Fruit fly (Drosophila melanogaster) whole organism, embryonic: ENCODE data around the gene CG3679.

Experiments used
- ATbp ChIP-seq: fragments of 200-800 bp; sonication (Bioruptor generic); optimal IDR thresholded peaks from 2 replicates; lab custom pipeline; 2017; ENCODE audit warnings: missing biosample characterization, mild to moderate bottlenecking, missing genetic modification characterization, missing genetic modification reagents
- B-H1 ChIP-seq: fragments of 200-800 bp; sonication (Bioruptor generic); IDR thresholded peaks from 3 replicates; pipeline ENCODE4 v1.3.6; 2022; ENCODE audit warnings: missing biosample characterization, missing genetic modification characterization
- CG10209 ChIP-seq: fragments of 200-800 bp; sonication (Bioruptor generic); optimal IDR thresholded peaks from 3 replicates; lab custom pipeline; 2017; ENCODE audit warnings: missing biosample characterization, mild to moderate bottlenecking, missing genetic modification characterization, missing genetic modification reagents
- CG1024 ChIP-seq: fragments of 200-800 bp; sonication (Bioruptor generic); IDR thresholded peaks from 2 replicates; pipeline ENCODE4 v1.3.6; 2022; ENCODE audit warnings: missing biosample characterization, missing genetic modification characterization
- CG10543 ChIP-seq: fragments of 200-800 bp; sonication (Bioruptor generic); optimal IDR thresholded peaks from 3 replicates; lab custom pipeline; 2017; ENCODE audit warnings: missing biosample characterization, mild to moderate bottlenecking, missing genetic modification characterization, moderate library complexity
- CG10565 ChIP-seq: fragments of 200-800 bp; sonication (Bioruptor generic); optimal IDR thresholded peaks from 3 replicates; lab custom pipeline; 2016; ENCODE audit warnings: missing biosample characterization, mild to moderate bottlenecking, missing genetic modification characterization
- CG11560 ChIP-seq: fragments of 200-800 bp; sonication (Bioruptor generic); IDR thresholded peaks from 3 replicates; pipeline ENCODE4 v1.3.6; 2022; ENCODE audit warnings: missing biosample characterization, missing genetic modification characterization
- CG12391 ChIP-seq: fragments of 200-800 bp; sonication (Bioruptor generic); optimal IDR thresholded peaks from 3 replicates; lab custom pipeline; 2018; ENCODE audit warnings: missing biosample characterization, mild to moderate bottlenecking, missing genetic modification characterization, moderate library complexity
- CG14667 ChIP-seq: fragments of 200-800 bp; sonication (Bioruptor generic); IDR thresholded peaks from 2 replicates; pipeline ENCODE4 v1.3.6; 2022; ENCODE audit warnings: missing biosample characterization, missing genetic modification characterization
- CG16815 ChIP-seq: fragments of 200-800 bp; sonication (Bioruptor generic); optimal IDR thresholded peaks from 3 replicates; lab custom pipeline; 2017; ENCODE audit warnings: missing biosample characterization, mild to moderate bottlenecking, missing genetic modification characterization
- CG16863 ChIP-seq: fragments of 200-800 bp; sonication (Bioruptor generic); optimal IDR thresholded peaks from 3 replicates; lab custom pipeline; 2016; ENCODE audit warnings: missing biosample characterization, missing genetic modification characterization
- CG2712 ChIP-seq: fragments of 200-800 bp; optimal IDR thresholded peaks from 3 replicates; lab custom pipeline; 2019; ENCODE audit warnings: missing biosample characterization, mild to moderate bottlenecking, missing genetic modification characterization, moderate library complexity
- CG32767 ChIP-seq: fragments of 200-800 bp; sonication (Bioruptor generic); IDR thresholded peaks from 2 replicates; pipeline ENCODE4 v1.3.6; 2022; ENCODE audit warnings: missing biosample characterization, missing genetic modification characterization
- CG33557 ChIP-seq: fragments of 200-800 bp; sonication (Bioruptor generic); optimal IDR thresholded peaks from 2 replicates; lab custom pipeline; 2019; ENCODE audit warnings: missing biosample characterization, mild to moderate bottlenecking, missing genetic modification characterization, moderate library complexity
- CG43689 ChIP-seq: fragments of 200-800 bp; sonication (Bioruptor generic); IDR thresholded peaks from 2 replicates; pipeline ENCODE4 v1.3.6; 2022; ENCODE audit warnings: missing biosample characterization, missing genetic modification characterization
- CG6654 ChIP-seq: fragments of 200-800 bp; sonication (Bioruptor generic); optimal IDR thresholded peaks from 2 replicates; lab custom pipeline; 2017; ENCODE audit warnings: missing biosample characterization, mild to moderate bottlenecking, missing genetic modification characterization
- CG6854 ChIP-seq: fragments of 200-800 bp; sonication (Bioruptor generic); optimal IDR thresholded peaks from 3 replicates; lab custom pipeline; 2017; ENCODE audit warnings: missing biosample characterization, mild to moderate bottlenecking, missing genetic modification characterization
- CG7928 ChIP-seq: fragments of 200-800 bp; sonication (Bioruptor generic); optimal IDR thresholded peaks from 2 replicates; lab custom pipeline; 2017; ENCODE audit warnings: missing biosample characterization, mild to moderate bottlenecking, missing genetic modification characterization
- CG7987 ChIP-seq: fragments of 200-800 bp; sonication (Bioruptor generic); optimal IDR thresholded peaks from 2 replicates; lab custom pipeline; 2018; ENCODE audit warnings: missing biosample characterization, mild to moderate bottlenecking, missing genetic modification characterization, moderate library complexity
- CG8944 ChIP-seq: fragments of 200-800 bp; sonication (Bioruptor generic); optimal IDR thresholded peaks from 3 replicates; lab custom pipeline; 2016; ENCODE audit warnings: missing biosample characterization, missing genetic modification characterization
- Chrac-16 ChIP-seq: fragments of 200-800 bp; sonication (Bioruptor generic); optimal IDR thresholded peaks from 3 replicates; lab custom pipeline; 2016; ENCODE audit warnings: missing biosample characterization, missing genetic modification characterization
- CkIIα-i1 ChIP-seq: fragments of 200-800 bp; sonication (Bioruptor generic); IDR thresholded peaks from 2 replicates; pipeline ENCODE4 v1.3.6; 2022; ENCODE audit warnings: missing biosample characterization, missing genetic modification characterization
- D19A ChIP-seq: fragments of 200-800 bp; optimal IDR thresholded peaks from 3 replicates; lab custom pipeline; 2019; ENCODE audit warnings: missing biosample characterization, mild to moderate bottlenecking, missing genetic modification characterization, moderate library complexity
- Drgx ChIP-seq: fragments of 200-800 bp; sonication (Bioruptor generic); IDR thresholded peaks from 2 replicates; pipeline ENCODE4 v1.3.6; 2022; ENCODE audit warnings: missing biosample characterization, missing genetic modification characterization
- ERR ChIP-seq: fragments of 200-800 bp; sonication (Bioruptor generic); optimal IDR thresholded peaks from 2 replicates; lab custom pipeline; 2016; ENCODE audit warnings: missing biosample characterization, missing genetic modification characterization
- HHEX ChIP-seq: fragments of 200-800 bp; sonication (Bioruptor generic); optimal IDR thresholded peaks from 3 replicates; lab custom pipeline; 2017; ENCODE audit warnings: missing biosample characterization, mild to moderate bottlenecking, missing genetic modification characterization, missing genetic modification reagents
- HmgZ ChIP-seq: fragments of 200-800 bp; sonication (Bioruptor generic); optimal IDR thresholded peaks from 2 replicates; lab custom pipeline; 2018; ENCODE audit warnings: missing biosample characterization, mild to moderate bottlenecking, missing genetic modification characterization
- Hr51 ChIP-seq, 2 experiments: fragments of 200-800 bp; sonication (Bioruptor generic); optimal IDR thresholded peaks; 2 replicates in 1 of 2; 3 replicates in 1 of 2; lab custom pipeline; 2016 to 2018; ENCODE audit warnings: missing biosample characterization in 2 of 2, missing genetic modification characterization in 2 of 2, mild to moderate bottlenecking in 1 of 2, moderate library complexity in 1 of 2
- MESR4 ChIP-seq: fragments of 200-800 bp; sonication (Bioruptor generic); optimal IDR thresholded peaks from 2 replicates; lab custom pipeline; 2018; ENCODE audit warnings: missing biosample characterization, mild to moderate bottlenecking, missing genetic modification characterization, moderate library complexity
- Mad ChIP-seq: fragments of 200-800 bp; sonication (Bioruptor generic); optimal IDR thresholded peaks from 2 replicates; lab custom pipeline; 2016; ENCODE audit warnings: missing biosample characterization, missing genetic modification characterization
- Max ChIP-seq: fragments of 200-800 bp; sonication (Bioruptor generic); optimal IDR thresholded peaks from 2 replicates; lab custom pipeline; 2016; ENCODE audit warnings: missing biosample characterization, mild to moderate bottlenecking, missing genetic modification characterization
- Rx ChIP-seq: fragments of 200-800 bp; sonication (Bioruptor generic); IDR thresholded peaks from 2 replicates; pipeline ENCODE4 v1.3.6; 2022; ENCODE audit warnings: missing biosample characterization, missing genetic modification characterization
- Side ChIP-seq: fragments of 200-800 bp; sonication (Bioruptor generic); optimal IDR thresholded peaks from 2 replicates; lab custom pipeline; 2016; ENCODE audit warnings: missing biosample characterization, missing genetic modification characterization
- Spps ChIP-seq: fragments of 200-800 bp; sonication (Bioruptor generic); optimal IDR thresholded peaks from 2 replicates; lab custom pipeline; 2018; ENCODE audit warnings: missing biosample characterization, mild to moderate bottlenecking, missing genetic modification characterization
- ash1 ChIP-seq: fragments of 200-800 bp; sonication (Bioruptor generic); optimal IDR thresholded peaks from 2 replicates; lab custom pipeline; 2018; ENCODE audit warnings: missing biosample characterization, mild to moderate bottlenecking, missing genetic modification characterization
- bab2 ChIP-seq: fragments of 200-800 bp; sonication (Bioruptor generic); optimal IDR thresholded peaks from 2 replicates; lab custom pipeline; 2016; ENCODE audit warnings: missing biosample characterization, missing genetic modification characterization
- cad ChIP-seq: fragments of >200 bp; optimal IDR thresholded peaks from 2 replicates; lab custom pipeline; 2017; ENCODE audit warnings: missing biosample characterization, missing genetic modification characterization
- kni ChIP-seq: fragments of 200-800 bp; sonication (Bioruptor generic); optimal IDR thresholded peaks from 3 replicates; lab custom pipeline; 2017; ENCODE audit warnings: mild to moderate bottlenecking, missing biosample characterization, missing genetic modification reagents, missing genetic modification characterization
- lmd ChIP-seq: fragments of 200-800 bp; sonication (Bioruptor generic); IDR thresholded peaks from 2 replicates; pipeline ENCODE4 v1.3.6; 2022; ENCODE audit warnings: missing biosample characterization, missing genetic modification characterization
- otp ChIP-seq: fragments of 200-800 bp; sonication (Bioruptor generic); IDR thresholded peaks from 3 replicates; pipeline ENCODE4, ENCODE4 v1.3.6; 2022; ENCODE audit warnings: missing biosample characterization, missing genetic modification characterization
- pb ChIP-seq: fragments of 200-800 bp; sonication (Bioruptor generic); optimal IDR thresholded peaks from 3 replicates; lab custom pipeline; 2016; ENCODE audit warnings: missing biosample characterization, missing genetic modification characterization
- salm ChIP-seq: fragments of 200-800 bp; sonication (Bioruptor generic); optimal IDR thresholded peaks from 2 replicates; lab custom pipeline; 2018; ENCODE audit warnings: missing biosample characterization, mild to moderate bottlenecking, missing genetic modification characterization
- sc ChIP-seq, 3 experiments: fragments of >200 bp in 2 of 3; fragments of 200-800 bp in 1 of 3; sonication (Bioruptor generic) in 1 of 3; optimal IDR thresholded peaks; 2 replicates in 2 of 3; 3 replicates in 1 of 3; lab custom pipeline; 2017; ENCODE audit warnings: mild to moderate bottlenecking in 1 of 3, missing biosample characterization in 1 of 3, missing genetic modification characterization in 1 of 3, missing genetic modification reagents in 1 of 3
- seq ChIP-seq: fragments of 200-800 bp; sonication (Bioruptor generic); IDR thresholded peaks from 2 replicates; pipeline ENCODE4 v1.3.6; 2022; ENCODE audit warnings: missing biosample characterization, missing genetic modification characterization
- tio ChIP-seq: fragments of 200-800 bp; sonication (Bioruptor generic); optimal IDR thresholded peaks from 2 replicates; lab custom pipeline; 2017; ENCODE audit warnings: missing biosample characterization, missing genetic modification characterization, inconsistent platforms
- tll ChIP-seq, 2 experiments: fragments of 200-800 bp in 1 of 2; fragments of >200 bp in 1 of 2; sonication (Bioruptor generic) in 1 of 2; optimal IDR thresholded peaks; 2 replicates each; lab custom pipeline; 2017 to 2019; ENCODE audit warnings: missing biosample characterization in 2 of 2, missing genetic modification characterization in 2 of 2, mild to moderate bottlenecking in 1 of 2, moderate library complexity in 1 of 2
- trem ChIP-seq: fragments of 200-800 bp; optimal IDR thresholded peaks from 3 replicates; lab custom pipeline; 2019; ENCODE audit warnings: missing biosample characterization, mild to moderate bottlenecking, missing genetic modification characterization, moderate library complexity
- twi ChIP-seq: fragments of 200-800 bp; optimal IDR thresholded peaks from 2 replicates; lab custom pipeline; 2019; ENCODE audit warnings: missing biosample characterization, mild to moderate bottlenecking, missing genetic modification characterization, moderate library complexity
- vnd ChIP-seq: fragments of 200-800 bp; sonication (Bioruptor generic); IDR thresholded peaks from 3 replicates; pipeline ENCODE4 v1.3.6; 2022; ENCODE audit warnings: missing biosample characterization, missing genetic modification characterization; ENCODE audit not compliant: partially characterized antibody

Gene CG3679

dm6 chrX:16335107-16335642 lies 31.5 kb downstream of the CG3679 start (continued):
- TF ChIP-seq CG10565 (GFP tag; lab: Kevin White, UChicago) (no peak), CG16863 (peak; percentile 66), CG10209 (GFP tag; lab: Kevin White, UChicago) (peak; percentile 66), seq (peak; percentile 78), CG2712 (peak; percentile 57), pb (GFP tag; lab: Kevin White, UChicago) (peak; percentile 37), trem (tag; lab: Kevin White, UChicago) (peak; percentile 31), twi (tag; lab: Kevin White, UChicago) (no peak), ash1 (GFP tag; lab: Kevin White, UChicago) (no peak), CG8944 (GFP tag; lab: Kevin White, UChicago) (peak; percentile 42), D19A (peak; percentile 43), lmd (peak; percentile 72), Drgx (GFP tag; lab: Robert Waterston, UW) (peak; percentile 88), sc (optimal IDR thresholded peaks at IDR 0.05; lab: Kevin White, UChicago) (no peak), sc (GFP tag; optimal IDR thresholded peaks at IDR 0.05; lab: Kevin White, UChicago) (no peak), CG33557 (peak; percentile 35), cad (no peak), ATbp (GFP tag; lab: Kevin White, UChicago) (peak; percentile 29), CG1024 (GFP tag; lab: Robert Waterston, UW) (peak; percentile 51; the same call in 1 of the 2 replicates), CG6854 (GFP tag; lab: Kevin White, UChicago) (peak; percentile 6), CG12391 (tag; lab: Kevin White, UChicago) (peak; percentile 68), CG10543 (GFP tag; lab: Kevin White, UChicago) (peak; percentile 79), CG43689 (no peak), CkIIα-i1 (GFP tag; lab: Robert Waterston, UW) (no peak), CG7928 (peak; percentile 90), HmgZ (tag; lab: Kevin White, UChicago) (peak; percentile 53), Rx (GFP tag; lab: Robert Waterston, UW) (no peak; the same call in 1 of the 2 replicates), Mad (GFP tag; lab: Kevin White, UChicago) (peak; percentile 57), MESR4 (GFP tag; lab: Kevin White, UChicago) (peak; percentile 17), Side (peak; percentile 49), salm (tag; lab: Kevin White, UChicago) (no peak), Spps (tag; lab: Kevin White, UChicago) (no peak), CG7987 (GFP tag; lab: Kevin White, UChicago) (peak; percentile 38), CG32767 (GFP tag; lab: Robert Waterston, UW) (peak; percentile 57), Hr51 (GFP tag; optimal IDR thresholded peaks at IDR 0.05; lab: Kevin White, UChicago) (peak; percentile 68), CG11560 (tag; lab: Robert Waterston, UW) (no peak), B-H1 (GFP tag; lab: Robert Waterston, UW) (peak; percentile 75; the same call in 2 of the 3 replicates), CG6654 (GFP tag; lab: Kevin White, UChicago) (peak; percentile 46), Max (GFP tag; lab: Kevin White, UChicago) (peak; percentile 60), tll (GFP tag; optimal IDR thresholded peaks at IDR 0.05; lab: Kevin White, UChicago) (no peak), CG14667 (no peak; the same call in 1 of the 2 replicates), tio (peak; percentile 76), CG16815 (peak; percentile 36), vnd (GFP tag; lab: Robert Waterston, UW) (no peak), ERR (GFP tag; lab: Kevin White, UChicago) (peak; percentile 58), otp (GFP tag; lab: Robert Waterston, UW) (peak; percentile 78; the same call in 2 of the 3 replicates), Chrac-16 (GFP tag; lab: Kevin White, UChicago) (peak; percentile 71), kni (GFP tag; lab: Kevin White, UChicago) (peak; percentile 49), bab2 (GFP tag; lab: Kevin White, UChicago) (peak; percentile 70), HHEX (GFP tag; lab: Kevin White, UChicago) (peak; percentile 68)
